Worm (Caenorhabditis elegans) whole organism, L1 larva: ENCODE data around the gene F11A5.13.
A peak's percentile ranks its signal among the peaks of the same experiment; 100 is the strongest.

Experiments used
- C34B4.2 ChIP-seq: sonication (generic microtip); optimal IDR thresholded peaks from 2 replicates; lab custom pipeline; 2017; ENCODE audit warnings: mild to moderate bottlenecking, missing genetic modification characterization, missing compliant biosample characterization
- alr-1 ChIP-seq: fragments of 200-800 bp; sonication (Bioruptor generic); optimal IDR thresholded peaks from 2 replicates; lab custom pipeline; 2018; ENCODE audit warnings: borderline replicate concordance, mild to moderate bottlenecking, missing genetic modification characterization, missing compliant biosample characterization
- aly-2 ChIP-seq: fragments of 150-350 bp; optimal IDR thresholded peaks from 2 replicates; lab custom pipeline; 2014; ENCODE audit warnings: missing biosample characterization, missing genetic modification characterization
- blmp-1 ChIP-seq: fragments of 150-350 bp; optimal IDR thresholded peaks from 2 replicates; lab custom pipeline; 2014; ENCODE audit warnings: missing biosample characterization, missing genetic modification characterization
- ceh-8 ChIP-seq: fragments of 200-800 bp; sonication (Bioruptor generic); optimal IDR thresholded peaks from 2 replicates; lab custom pipeline; 2018; ENCODE audit warnings: mild to moderate bottlenecking, missing genetic modification characterization, moderate library complexity, missing compliant biosample characterization
- dpl-1 ChIP-seq, 3 experiments: fragments of 150-350 bp in 2 of 3; sonication (generic microtip) in 1 of 3; optimal IDR thresholded peaks; 2 replicates each; lab custom pipeline; 2014 to 2017; ENCODE audit warnings: missing biosample characterization in 3 of 3, missing genetic modification characterization in 3 of 3, missing genetic modification reagents in 3 of 3
- dsc-1 ChIP-seq: sonication (generic microtip); optimal IDR thresholded peaks from 2 replicates; lab custom pipeline; 2016; ENCODE audit warnings: mild to moderate bottlenecking, missing genetic modification characterization, missing compliant biosample characterization
- egl-27 ChIP-seq, 2 experiments: fragments of 150-350 bp in 1 of 2; sonication (generic microtip); optimal IDR thresholded peaks; 3 replicates each; lab custom pipeline; 2017 to 2018; ENCODE audit warnings: missing biosample characterization in 2 of 2, missing genetic modification characterization in 2 of 2, missing genetic modification reagents in 2 of 2
- elt-3 ChIP-seq, 6 experiments: fragments of 150-350 bp in 1 of 6; sonication (generic microtip); optimal IDR thresholded peaks; 2 replicates each; lab custom pipeline; 2017 to 2018; ENCODE audit warnings: missing biosample characterization in 6 of 6, missing genetic modification characterization in 6 of 6, inconsistent platforms in 1 of 6
- fkh-10 ChIP-seq: sonication (generic microtip); optimal IDR thresholded peaks from 2 replicates; lab custom pipeline; 2017; ENCODE audit warnings: missing biosample characterization, missing genetic modification reagents, missing genetic modification characterization
- grh-1 ChIP-seq: fragments of 200-800 bp; sonication (Bioruptor generic); IDR thresholded peaks from 2 replicates; pipeline ENCODE4 v1.3.6; 2022; ENCODE audit warnings: missing genetic modification reagents, missing genetic modification characterization, missing compliant biosample characterization
- lin-14 ChIP-seq: fragments of 200-800 bp; sonication (Bioruptor generic); optimal IDR thresholded peaks from 2 replicates; lab custom pipeline; 2018; ENCODE audit warnings: mild to moderate bottlenecking, missing genetic modification characterization, moderate library complexity, missing compliant biosample characterization
- lin-15B ChIP-seq: fragments of 150-350 bp; sonication (generic microtip); optimal IDR thresholded peaks from 3 replicates; lab custom pipeline; 2014; ENCODE audit warnings: missing biosample characterization, missing genetic modification characterization
- lin-35 ChIP-seq, 2 experiments: fragments of 150-350 bp; optimal IDR thresholded peaks; 2 replicates each; lab custom pipeline; 2014; ENCODE audit warnings: missing biosample characterization in 2 of 2, missing genetic modification characterization in 2 of 2, missing genetic modification reagents in 2 of 2
- lin-39 ChIP-seq: fragments of 150-350 bp; optimal IDR thresholded peaks from 2 replicates; lab custom pipeline; 2014; ENCODE audit warnings: missing biosample characterization, missing genetic modification reagents, missing genetic modification characterization
- lir-3 ChIP-seq: sonication (generic microtip); optimal IDR thresholded peaks from 2 replicates; lab custom pipeline; 2016; ENCODE audit warnings: mild to moderate bottlenecking, missing genetic modification characterization, moderate library complexity, missing compliant biosample characterization; ENCODE audit not compliant: poor library complexity
- lsy-2 ChIP-seq, 2 experiments: fragments of 150-350 bp; optimal IDR thresholded peaks; 2 replicates each; lab custom pipeline; 2014; ENCODE audit warnings: missing biosample characterization in 2 of 2, missing genetic modification characterization in 2 of 2
- mdl-1 ChIP-seq, 2 experiments: fragments of 150-350 bp; optimal IDR thresholded peaks; 2 replicates each; lab custom pipeline; 2014 to 2017; ENCODE audit warnings: missing biosample characterization in 2 of 2, missing genetic modification characterization in 2 of 2, inconsistent platforms in 1 of 2
- nhr-12 ChIP-seq: sonication (generic microtip); optimal IDR thresholded peaks from 2 replicates; lab custom pipeline; 2017; ENCODE audit warnings: missing biosample characterization, missing genetic modification characterization
- nhr-19 ChIP-seq: fragments of 200-800 bp; sonication (Bioruptor generic); conservative IDR thresholded peaks from 2 replicates; pipeline ENCODE4 v1.3.6; 2022; ENCODE audit warnings: missing genetic modification characterization, missing compliant biosample characterization
- nhr-20 ChIP-seq: sonication (generic microtip); optimal IDR thresholded peaks from 2 replicates; lab custom pipeline; 2016; ENCODE audit warnings: mild to moderate bottlenecking, missing genetic modification characterization, missing compliant biosample characterization
- nhr-28 ChIP-seq: fragments of 150-350 bp; optimal IDR thresholded peaks from 2 replicates; lab custom pipeline; 2014; ENCODE audit warnings: missing biosample characterization, missing genetic modification characterization
- nhr-47 ChIP-seq: sonication (generic microtip); optimal IDR thresholded peaks from 2 replicates; lab custom pipeline; 2016; ENCODE audit warnings: mild to moderate bottlenecking, missing genetic modification characterization, moderate library complexity, missing compliant biosample characterization
- nhr-71 ChIP-seq: sonication (generic microtip); optimal IDR thresholded peaks from 2 replicates; lab custom pipeline; 2016; ENCODE audit warnings: mild to moderate bottlenecking, missing genetic modification characterization, moderate library complexity, missing compliant biosample characterization
- nhr-85 ChIP-seq: sonication (generic microtip); peaks from one replicate; lab custom pipeline; 2016; ENCODE audit warnings: missing genetic modification characterization, inconsistent platforms, missing compliant biosample characterization
- nhr-90 ChIP-seq: sonication (generic microtip); optimal IDR thresholded peaks from 2 replicates; lab custom pipeline; 2016; ENCODE audit warnings: mild to moderate bottlenecking, missing genetic modification characterization, missing compliant biosample characterization; ENCODE audit not compliant: poor library complexity
- snu-23 ChIP-seq: sonication (generic microtip); optimal IDR thresholded peaks from 2 replicates; lab custom pipeline; 2016; ENCODE audit warnings: missing genetic modification characterization, missing compliant biosample characterization
- sox-4 ChIP-seq: sonication (generic microtip); optimal IDR thresholded peaks from 2 replicates; lab custom pipeline; 2016; ENCODE audit warnings: missing genetic modification characterization, missing compliant biosample characterization
- unc-86 ChIP-seq: sonication (generic microtip); optimal IDR thresholded peaks from 2 replicates; lab custom pipeline; 2016; ENCODE audit warnings: missing genetic modification characterization, missing compliant biosample characterization
- unc-98 ChIP-seq: fragments of 200-800 bp; sonication (Bioruptor generic); IDR thresholded peaks from 2 replicates; pipeline ENCODE4 v1.3.6; 2022; ENCODE audit warnings: missing genetic modification characterization, missing compliant biosample characterization
- zip-4 ChIP-seq: fragments of 200-800 bp; sonication (Bioruptor generic); optimal IDR thresholded peaks from 2 replicates; lab custom pipeline; 2018; ENCODE audit warnings: mild to moderate bottlenecking, missing genetic modification characterization, moderate library complexity, missing compliant biosample characterization
- ztf-4 ChIP-seq: fragments of 150-350 bp; optimal IDR thresholded peaks from 2 replicates; lab custom pipeline; 2014; ENCODE audit warnings: missing biosample characterization, missing genetic modification characterization

Gene F11A5.13

ce11 chrV:16213323-16213722 is 13.2 kb downstream of the F11A5.13 start:
- TF ChIP-seq blmp-1 (tag; lab: Kevin White, UChicago) (peak; percentile 85), alr-1 (tag; lab: Kevin White, UChicago) (no peak), fkh-10 (GFP tag; lab: Kevin White, UChicago) (no peak), mdl-1 (tag; optimal IDR thresholded peaks at IDR 0.05; lab: Kevin White, UChicago) (peak in 1 of 2 experiments; percentile 9), nhr-71 (tag; lab: Kevin White, UChicago) (peak; percentile 69), sox-4 (tag; lab: Kevin White, UChicago) (no peak), snu-23 (GFP tag; lab: Kevin White, UChicago) (peak; percentile 64), nhr-20 (tag; lab: Kevin White, UChicago) (peak; percentile 86), lsy-2 (tag; optimal IDR thresholded peaks at IDR 0.05; lab: Kevin White, UChicago) (peak in 1 of 2 experiments; percentile 14), nhr-85 (tag; lab: Kevin White, UChicago) (peak; percentile 96), grh-1 (peak; percentile 39; the same call in 1 of the 2 replicates), nhr-19 (GFP tag; lab: Robert Waterston, UW) (peak; percentile 75), lin-35 (GFP tag; optimal IDR thresholded peaks at IDR 0.05; lab: Kevin White, UChicago) (peak in 1 of 2 experiments; percentile 42), aly-2 (no peak), nhr-90 (peak; percentile 10), zip-4 (GFP tag; lab: Kevin White, UChicago) (no peak), lin-15B (tag; lab: Kevin White, UChicago) (no peak), dpl-1 (GFP tag; optimal IDR thresholded peaks at IDR 0.05; lab: Kevin White, UChicago) (peak in 1 of 3 experiments; percentile 3), elt-3 (tag; optimal IDR thresholded peaks at IDR 0.05; lab: Kevin White, UChicago) (peak in 5 of 6 experiments; percentile 67 to 92 (median 79)), ztf-4 (tag; lab: Kevin White, UChicago) (no peak), lin-14 (GFP tag; lab: Kevin White, UChicago) (peak; percentile 76), unc-86 (tag; lab: Kevin White, UChicago) (no peak)

ce11 chrV:16211713-16212112 is 14.8 kb downstream of the F11A5.13 start:
- peak; percentile 46 for TF ChIP-seq nhr-85 (tag; lab: Kevin White, UChicago)
- TF ChIP-seq C34B4.2 (tag; lab: Kevin White, UChicago) = no peak
- peak in 4 of 6 experiments; percentile 30 to 88 (median 60) for TF ChIP-seq elt-3 (tag; optimal IDR thresholded peaks at IDR 0.05; lab: Kevin White, UChicago)
- no peak for TF ChIP-seq ceh-8
- no peak for TF ChIP-seq unc-86 (tag; lab: Kevin White, UChicago)
- TF ChIP-seq nhr-12 (tag; lab: Kevin White, UChicago) = no peak
- TF ChIP-seq blmp-1 (tag; lab: Kevin White, UChicago) = peak; percentile 54
- TF ChIP-seq lir-3 (tag; lab: Kevin White, UChicago) = no peak
- no peak for TF ChIP-seq alr-1 (tag; lab: Kevin White, UChicago)

ce11 chrV:16210257-16211002 is 16.1 kb downstream of the F11A5.13 start, which contains the start of gene F11A5.16:
Gene F11A5.16, plus strand, starts transcription at chrV:16210952.
- TF ChIP-seq nhr-47 (tag; lab: Kevin White, UChicago) (no peak), nhr-71 (tag; lab: Kevin White, UChicago) (no peak), unc-98 (GFP tag; lab: Robert Waterston, UW) (no peak)

DNA sequence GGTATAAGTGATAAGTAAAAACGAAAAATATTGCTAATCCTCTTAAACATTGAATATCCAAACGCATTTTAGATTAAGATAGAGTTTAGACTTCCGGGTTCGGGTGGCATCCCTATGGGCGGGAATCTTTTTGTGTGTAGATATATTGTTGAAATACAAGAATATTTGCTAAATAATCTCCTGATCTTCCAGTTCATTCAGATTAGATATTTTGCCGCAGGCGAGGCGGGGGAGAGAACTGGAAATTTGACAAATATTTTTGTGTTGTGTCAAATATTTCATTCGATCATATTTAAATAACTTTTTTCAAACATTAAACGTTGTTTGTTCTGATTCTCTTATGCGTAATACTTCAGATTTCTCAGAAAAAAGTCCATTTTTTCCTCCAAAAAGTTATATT is 16.6 kb downstream of the F11A5.13 start, which contains the start of gene oac-15:
Gene oac-15 (minus strand): TSS at position 101 of the 400 bp plus-strand sequence.
- TF ChIP-seq fkh-10 (GFP tag; lab: Kevin White, UChicago) (no peak), lin-39 (no peak), dsc-1 (tag; lab: Kevin White, UChicago) (no peak), nhr-28 (tag; lab: Kevin White, UChicago) (no peak), egl-27 (tag; optimal IDR thresholded peaks at IDR 0.05; lab: Kevin White, UChicago) (no peak), ceh-8 (no peak)
